Worm (Caenorhabditis elegans) whole organism, L2 larva: ENCODE measurements around the gene C07D10.6.

ENCODE experiments used
- R02D3.7 ChIP-seq: fragments of 150-350 bp; optimal IDR thresholded peaks from 2 replicates; lab custom pipeline; 2014; ENCODE audit warnings: missing biosample characterization, missing genetic modification characterization
- Y55F3AM.14 ChIP-seq: fragments of 200-800 bp; sonication (Bioruptor generic); optimal IDR thresholded peaks from 2 replicates; lab custom pipeline; 2018; ENCODE audit warnings: mild to moderate bottlenecking, missing genetic modification characterization, missing compliant biosample characterization
- ZK546.5 ChIP-seq: sonication (generic microtip); optimal IDR thresholded peaks from 2 replicates; lab custom pipeline; 2017; ENCODE audit warnings: missing biosample characterization, missing genetic modification characterization
- alr-1 ChIP-seq: fragments of 150-350 bp; optimal IDR thresholded peaks from 2 replicates; lab custom pipeline; 2014; ENCODE audit warnings: missing biosample characterization, missing genetic modification characterization
- aly-2 ChIP-seq: fragments of 150-350 bp; optimal IDR thresholded peaks from 2 replicates; lab custom pipeline; 2014; ENCODE audit warnings: missing biosample characterization, missing genetic modification characterization
- ama-1 ChIP-seq: fragments of 150-350 bp; optimal IDR thresholded peaks from 2 replicates; lab custom pipeline; 2018; ENCODE audit warnings: inconsistent platforms
- blmp-1 ChIP-seq: sonication (generic microtip); optimal IDR thresholded peaks from 2 replicates; lab custom pipeline; 2017; ENCODE audit warnings: missing genetic modification characterization, mild to moderate bottlenecking, missing compliant biosample characterization, antibody characterized with exemption, moderate library complexity; ENCODE audit not compliant: insufficient read depth
- ceh-16 ChIP-seq: fragments of 150-350 bp; optimal IDR thresholded peaks from 2 replicates; lab custom pipeline; 2014; ENCODE audit warnings: missing biosample characterization, missing genetic modification characterization
- ceh-82 ChIP-seq: fragments of 150-350 bp; optimal IDR thresholded peaks from 2 replicates; lab custom pipeline; 2014; ENCODE audit warnings: missing biosample characterization, missing genetic modification characterization
- crh-2 ChIP-seq: sonication (generic microtip); optimal IDR thresholded peaks from 2 replicates; lab custom pipeline; 2017; ENCODE audit warnings: missing biosample characterization, missing genetic modification characterization
- dmd-4 ChIP-seq: sonication (generic microtip); optimal IDR thresholded peaks from 2 replicates; lab custom pipeline; 2017; ENCODE audit warnings: missing biosample characterization, missing genetic modification characterization
- egl-27 ChIP-seq: sonication (generic microtip); optimal IDR thresholded peaks from 3 replicates; lab custom pipeline; 2017; ENCODE audit warnings: missing biosample characterization, missing genetic modification reagents, missing genetic modification characterization
- elt-1 ChIP-seq: fragments of 150-350 bp; optimal IDR thresholded peaks from 2 replicates; lab custom pipeline; 2014; ENCODE audit warnings: missing biosample characterization, missing genetic modification characterization
- elt-3 ChIP-seq: sonication (generic microtip); optimal IDR thresholded peaks from 2 replicates; lab custom pipeline; 2017; ENCODE audit warnings: missing biosample characterization, missing genetic modification characterization
- gmeb-1 ChIP-seq: fragments of 150-350 bp; optimal IDR thresholded peaks from 2 replicates; lab custom pipeline; 2014; ENCODE audit warnings: missing biosample characterization, missing genetic modification characterization
- lin-11 ChIP-seq: fragments of 150-350 bp; sonication (generic microtip); optimal IDR thresholded peaks from 2 replicates; lab custom pipeline; 2014; ENCODE audit warnings: missing biosample characterization, missing genetic modification characterization, inconsistent platforms, mixed read lengths
- lin-13 ChIP-seq: fragments of 150-350 bp; optimal IDR thresholded peaks from 2 replicates; lab custom pipeline; 2014; ENCODE audit warnings: missing biosample characterization, missing genetic modification reagents, missing genetic modification characterization
- lin-39 ChIP-seq: fragments of 150-350 bp; optimal IDR thresholded peaks from 2 replicates; lab custom pipeline; 2014; ENCODE audit warnings: missing biosample characterization, missing genetic modification reagents, missing genetic modification characterization
- lsy-2 ChIP-seq, 2 experiments: fragments of 150-350 bp in 1 of 2; sonication (generic microtip) in 1 of 2; optimal IDR thresholded peaks; 2 replicates each; lab custom pipeline; 2014 to 2017; ENCODE audit warnings: missing biosample characterization in 2 of 2, missing genetic modification characterization in 2 of 2
- mab-5 ChIP-seq: fragments of 150-350 bp; optimal IDR thresholded peaks from 2 replicates; lab custom pipeline; 2014; ENCODE audit warnings: missing biosample characterization, missing genetic modification characterization
- mbf-1 ChIP-seq: sonication (generic microtip); optimal IDR thresholded peaks from 2 replicates; lab custom pipeline; 2017; ENCODE audit warnings: missing biosample characterization, missing genetic modification characterization
- mdl-1 ChIP-seq, 2 experiments: fragments of 150-350 bp in 1 of 2; sonication (generic microtip) in 1 of 2; optimal IDR thresholded peaks; 2 replicates each; lab custom pipeline; 2017; ENCODE audit warnings: missing biosample characterization in 2 of 2, missing genetic modification characterization in 2 of 2
- nhr-10 ChIP-seq: sonication (generic microtip); optimal IDR thresholded peaks from 2 replicates; lab custom pipeline; 2017; ENCODE audit warnings: missing biosample characterization, missing genetic modification characterization
- nhr-11 ChIP-seq: fragments of 150-350 bp; optimal IDR thresholded peaks from 2 replicates; lab custom pipeline; 2014; ENCODE audit warnings: missing biosample characterization, missing genetic modification characterization
- nhr-12 ChIP-seq: fragments of 150-350 bp; optimal IDR thresholded peaks from 2 replicates; lab custom pipeline; 2014; ENCODE audit warnings: missing biosample characterization, missing genetic modification characterization
- nhr-129 ChIP-seq: fragments of 150-350 bp; optimal IDR thresholded peaks from 2 replicates; lab custom pipeline; 2014; ENCODE audit warnings: missing biosample characterization, missing genetic modification characterization
- nhr-23 ChIP-seq: fragments of 150-350 bp; optimal IDR thresholded peaks from 2 replicates; lab custom pipeline; 2014; ENCODE audit warnings: missing biosample characterization, missing genetic modification reagents, missing genetic modification characterization
- nhr-237 ChIP-seq: fragments of 150-350 bp; optimal IDR thresholded peaks from 2 replicates; lab custom pipeline; 2014; ENCODE audit warnings: missing biosample characterization, missing genetic modification characterization
- nhr-25 ChIP-seq: fragments of 150-350 bp; sonication (generic microtip); optimal IDR thresholded peaks from 3 replicates; lab custom pipeline; 2014; ENCODE audit warnings: missing biosample characterization, missing genetic modification characterization
- nhr-6 ChIP-seq: fragments of 150-350 bp; optimal IDR thresholded peaks from 2 replicates; lab custom pipeline; 2014; ENCODE audit warnings: missing biosample characterization, missing genetic modification characterization
- nhr-77 ChIP-seq: fragments of 150-350 bp; optimal IDR thresholded peaks from 2 replicates; lab custom pipeline; 2014; ENCODE audit warnings: missing biosample characterization, missing genetic modification characterization
- peb-1 ChIP-seq: fragments of 150-350 bp; optimal IDR thresholded peaks from 2 replicates; lab custom pipeline; 2014; ENCODE audit warnings: missing biosample characterization, missing genetic modification characterization
- sem-4 ChIP-seq: fragments of 150-350 bp; optimal IDR thresholded peaks from 2 replicates; lab custom pipeline; 2014; ENCODE audit warnings: missing biosample characterization, missing genetic modification reagents, missing genetic modification characterization
- skn-1 ChIP-seq: sonication (generic microtip); optimal IDR thresholded peaks from 2 replicates; lab custom pipeline; 2017; ENCODE audit warnings: missing biosample characterization, missing genetic modification characterization
- sma-3 ChIP-seq: sonication (generic microtip); optimal IDR thresholded peaks from 2 replicates; lab custom pipeline; 2016; ENCODE audit warnings: missing genetic modification reagents, missing genetic modification characterization, missing compliant biosample characterization
- sma-9 ChIP-seq, 2 experiments: fragments of 150-350 bp in 1 of 2; sonication (generic microtip) in 1 of 2; optimal IDR thresholded peaks; 2 replicates each; lab custom pipeline; 2014 to 2016; ENCODE audit warnings: missing genetic modification characterization in 2 of 2, mild to moderate bottlenecking in 1 of 2, missing biosample characterization in 1 of 2, missing compliant biosample characterization in 1 of 2, missing genetic modification reagents in 1 of 2, moderate library complexity in 1 of 2
- snpc-4 ChIP-seq: fragments of 150-350 bp; optimal IDR thresholded peaks from 2 replicates; lab custom pipeline; 2014; ENCODE audit warnings: missing biosample characterization, missing genetic modification characterization
- unc-39 ChIP-seq: fragments of 150-350 bp; optimal IDR thresholded peaks from 2 replicates; lab custom pipeline; 2014; ENCODE audit warnings: missing biosample characterization, missing genetic modification characterization
- unc-62 ChIP-seq: fragments of 150-350 bp; optimal IDR thresholded peaks from 2 replicates; lab custom pipeline; 2014; ENCODE audit warnings: missing biosample characterization, missing genetic modification reagents, missing genetic modification characterization
- zag-1 ChIP-seq: fragments of 150-350 bp; optimal IDR thresholded peaks from 2 replicates; lab custom pipeline; 2014; ENCODE audit warnings: missing biosample characterization, missing genetic modification characterization
- ztf-1 ChIP-seq: fragments of 200-800 bp; sonication (Bioruptor generic); conservative IDR thresholded peaks from 2 replicates; pipeline ENCODE4 v1.3.6; 2022; ENCODE audit warnings: missing genetic modification characterization, missing compliant biosample characterization
- ztf-11 ChIP-seq: sonication (generic microtip); optimal IDR thresholded peaks from 2 replicates; lab custom pipeline; 2017; ENCODE audit warnings: missing biosample characterization, missing genetic modification characterization
- ztf-4 ChIP-seq: fragments of 150-350 bp; optimal IDR thresholded peaks from 2 replicates; lab custom pipeline; 2014; ENCODE audit warnings: missing biosample characterization, missing genetic modification characterization

Gene C07D10.6

ce11 chrII:7337469-7337893 is 41.6 kb upstream of the C07D10.6 start (continued):
- TF ChIP-seq nhr-12, result peak; percentile 15
- TF ChIP-seq gmeb-1 (tag; lab: Kevin White, UChicago), result peak; percentile 59
- no peak for TF ChIP-seq lin-39 (tag; lab: Kevin White, UChicago)
- TF ChIP-seq, all 48 proteins: peak for 23

DNA sequence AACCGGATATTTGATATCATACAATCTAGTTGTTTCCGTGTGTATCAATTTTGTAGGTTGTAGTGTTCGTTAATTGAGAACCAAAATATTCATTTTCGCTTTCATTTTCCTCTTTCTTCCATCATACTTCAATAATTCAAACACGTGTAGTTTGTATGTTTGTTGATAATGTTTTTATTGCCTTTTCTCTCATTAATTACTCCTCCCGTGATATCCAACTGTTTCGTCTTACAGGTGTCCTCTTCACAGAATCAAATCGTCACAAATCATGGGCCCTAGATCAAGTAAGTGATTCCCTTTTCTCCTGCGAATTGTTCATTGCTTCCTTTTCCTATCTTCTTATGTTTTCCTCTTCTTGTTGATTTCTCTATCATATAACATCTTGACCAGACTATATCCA is 40.1 kb upstream of the C07D10.6 start, which contains the start of gene nhr-21:
TSS of gene nhr-21 (plus strand) at position 235 of the 400 bp plus-strand sequence.
- peak; percentile 4 for TF ChIP-seq egl-27 (tag; lab: Kevin White, UChicago)
- no peak for TF ChIP-seq unc-62 (GFP tag; lab: Kevin White, UChicago)
- no peak for TF ChIP-seq mab-5 (tag; lab: Kevin White, UChicago)
- TF ChIP-seq dmd-4 (tag; lab: Kevin White, UChicago), result no peak
- no peak for TF ChIP-seq mbf-1 (tag; lab: Kevin White, UChicago)
- no peak for TF ChIP-seq lin-11 (tag; lab: Kevin White, UChicago)
- no peak for TF ChIP-seq Y55F3AM.14 (GFP tag; lab: Kevin White, UChicago)
- TF ChIP-seq blmp-1 (tag; lab: Kevin White, UChicago), result peak; percentile 84
- peak; percentile 67 for TF ChIP-seq nhr-129 (tag; lab: Kevin White, UChicago)
- TF ChIP-seq lin-13 (GFP tag; lab: Kevin White, UChicago), result no peak
- no peak for TF ChIP-seq nhr-237
- no peak for TF ChIP-seq R02D3.7
- no peak for TF ChIP-seq aly-2 (tag; lab: Kevin White, UChicago)
- peak; percentile 65 for TF ChIP-seq crh-2
- TF ChIP-seq lin-39 (tag; lab: Kevin White, UChicago), result no peak
- peak in 1 of 2 experiments; percentile 16 for TF ChIP-seq mdl-1 (tag; optimal IDR thresholded peaks at IDR 0.05; lab: Kevin White, UChicago)
- no peak for TF ChIP-seq alr-1
- no peak for TF ChIP-seq zag-1
- no peak for TF ChIP-seq elt-3 (tag; lab: Kevin White, UChicago)
- no peak for TF ChIP-seq nhr-10 (tag; lab: Kevin White, UChicago)
- peak in 1 of 2 experiments; percentile 56 for TF ChIP-seq lsy-2 (tag; optimal IDR thresholded peaks at IDR 0.05; lab: Kevin White, UChicago)
- no peak for TF ChIP-seq elt-1 (tag; lab: Kevin White, UChicago)
- TF ChIP-seq nhr-12, result no peak
- TF ChIP-seq ztf-11 (tag; lab: Kevin White, UChicago), result no peak
- peak; percentile 34 for TF ChIP-seq nhr-25 (tag; lab: Kevin White, UChicago)
- TF ChIP-seq skn-1 (tag; lab: Kevin White, UChicago), result no peak
- no peak for TF ChIP-seq peb-1 (tag; lab: Kevin White, UChicago)
- TF ChIP-seq nhr-6 (tag; lab: Kevin White, UChicago), result peak; percentile 70
- no peak for TF ChIP-seq nhr-77 (tag; lab: Kevin White, UChicago)
- no peak for TF ChIP-seq ztf-1 (GFP tag; lab: Robert Waterston, UW)
- TF ChIP-seq ZK546.5, result no peak
- TF ChIP-seq nhr-23 (tag; lab: Kevin White, UChicago), result no peak
- peak; percentile 16 for TF ChIP-seq sma-3 (GFP tag; lab: Kevin White, UChicago)
- no peak for TF ChIP-seq nhr-11 (tag; lab: Kevin White, UChicago)
- TF ChIP-seq gmeb-1 (tag; lab: Kevin White, UChicago), result no peak
- TF ChIP-seq unc-39 (tag; lab: Kevin White, UChicago), result no peak
- peak; percentile 49 for TF ChIP-seq ztf-4 (tag; lab: Kevin White, UChicago)
- peak; percentile 37 for TF ChIP-seq sem-4 (tag; lab: Kevin White, UChicago)
- peak; percentile 88 for TF ChIP-seq sma-9 (GFP tag; optimal IDR thresholded peaks at IDR 0.05; lab: Kevin White, UChicago)
- no peak for TF ChIP-seq sma-9 (tag; optimal IDR thresholded peaks at IDR 0.05; lab: Kevin White, UChicago)

DNA sequence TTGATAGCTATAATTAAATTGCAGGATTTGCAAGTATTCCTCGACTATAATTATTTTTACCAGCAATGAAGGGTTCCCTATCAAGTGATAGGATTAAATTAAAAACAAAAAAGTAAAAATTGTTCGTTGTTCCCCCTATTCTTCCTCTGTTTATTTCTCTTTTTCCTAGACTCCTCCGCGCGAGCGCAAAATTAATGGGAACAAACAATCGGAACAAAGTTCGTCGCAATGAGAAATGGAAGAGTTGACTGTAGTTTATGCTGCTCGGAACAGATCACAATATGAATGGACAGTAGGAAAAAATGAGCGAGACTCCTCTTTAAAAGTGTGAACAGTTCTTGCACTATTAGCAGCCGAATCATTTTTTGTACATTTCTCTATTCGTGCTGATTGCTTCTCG is 38.4 kb upstream of the C07D10.6 start:
- TF ChIP-seq unc-39 (tag; lab: Kevin White, UChicago), result no peak
- no peak for TF ChIP-seq lsy-2 (tag; optimal IDR thresholded peaks at IDR 0.05; lab: Kevin White, UChicago)
- TF ChIP-seq lin-39 (tag; lab: Kevin White, UChicago), result no peak
- TF ChIP-seq unc-62 (GFP tag; lab: Kevin White, UChicago), result no peak
- no peak for TF ChIP-seq crh-2
- TF ChIP-seq skn-1 (tag; lab: Kevin White, UChicago), result no peak
- no peak for TF ChIP-seq nhr-23 (tag; lab: Kevin White, UChicago)
- TF ChIP-seq ama-1 (lab: Kevin White, UChicago), result no peak
- no peak for TF ChIP-seq ceh-16 (tag; lab: Kevin White, UChicago)
- no peak for TF ChIP-seq ceh-82 (tag; lab: Kevin White, UChicago)
- TF ChIP-seq mab-5 (tag; lab: Kevin White, UChicago), result no peak
- no peak for TF ChIP-seq nhr-129 (tag; lab: Kevin White, UChicago)
- TF ChIP-seq Y55F3AM.14 (GFP tag; lab: Kevin White, UChicago), result no peak
- TF ChIP-seq mbf-1 (tag; lab: Kevin White, UChicago), result no peak
- no peak for TF ChIP-seq snpc-4 (tag; lab: Kevin White, UChicago)
- TF ChIP-seq sma-9 (GFP tag; optimal IDR thresholded peaks at IDR 0.05; lab: Kevin White, UChicago), result no peak
- TF ChIP-seq sma-9 (tag; optimal IDR thresholded peaks at IDR 0.05; lab: Kevin White, UChicago), result no peak
- no peak for TF ChIP-seq ZK546.5
- no peak for TF ChIP-seq peb-1 (tag; lab: Kevin White, UChicago)
- TF ChIP-seq nhr-11 (tag; lab: Kevin White, UChicago), result no peak
- TF ChIP-seq elt-1 (tag; lab: Kevin White, UChicago), result no peak
